Worm (Caenorhabditis elegans) whole organism, late embryonic: ENCODE data around the gene T19D2.3.

Experiments
- C08G9.2 ChIP-seq: sonication (generic microtip); optimal IDR thresholded peaks from 2 replicates; lab custom pipeline; 2016; ENCODE audit warnings: mild to moderate bottlenecking, missing genetic modification characterization, moderate library complexity, missing compliant biosample characterization
- C38D4.7 ChIP-seq: fragments of 200-800 bp; sonication (Bioruptor generic); optimal IDR thresholded peaks from 2 replicates; lab custom pipeline; 2018; ENCODE audit warnings: mild to moderate bottlenecking, missing genetic modification characterization, moderate library complexity, missing compliant biosample characterization
- F13H6.1 ChIP-seq: sonication (generic microtip); optimal IDR thresholded peaks from 2 replicates; lab custom pipeline; 2016; ENCODE audit warnings: missing genetic modification characterization, missing compliant biosample characterization
- K09A11.1 ChIP-seq: sonication (generic microtip); optimal IDR thresholded peaks from 2 replicates; lab custom pipeline; 2017; ENCODE audit warnings: antibody characterized with exemption, mild to moderate bottlenecking, missing genetic modification characterization, missing compliant biosample characterization; ENCODE audit not compliant: insufficient read depth
- T23F11.4 ChIP-seq: fragments of 200-800 bp; sonication (Bioruptor generic); optimal IDR thresholded peaks from 2 replicates; lab custom pipeline; 2018; ENCODE audit warnings: mild to moderate bottlenecking, missing genetic modification characterization, missing compliant biosample characterization
- ahr-1 ChIP-seq: sonication (generic microtip); optimal IDR thresholded peaks from 2 replicates; lab custom pipeline; 2016; ENCODE audit warnings: missing genetic modification characterization, missing compliant biosample characterization
- ceh-14 ChIP-seq: sonication (generic microtip); optimal IDR thresholded peaks from 2 replicates; lab custom pipeline; 2016; ENCODE audit warnings: missing genotype, missing genetic modification characterization, missing compliant biosample characterization
- ceh-19 ChIP-seq: fragments of 200-800 bp; sonication (Bioruptor generic); optimal IDR thresholded peaks from 2 replicates; lab custom pipeline; 2018; ENCODE audit warnings: mild to moderate bottlenecking, missing genetic modification characterization, missing compliant biosample characterization
- ceh-2 ChIP-seq: sonication (generic microtip); optimal IDR thresholded peaks from 2 replicates; lab custom pipeline; 2016; ENCODE audit warnings: missing genotype, missing genetic modification characterization, missing compliant biosample characterization
- ceh-22 ChIP-seq: sonication (generic microtip); optimal IDR thresholded peaks from 2 replicates; lab custom pipeline; 2017; ENCODE audit warnings: missing biosample characterization, missing genetic modification characterization
- ceh-30 ChIP-seq: fragments of 150-350 bp; optimal IDR thresholded peaks from 2 replicates; lab custom pipeline; 2014; ENCODE audit warnings: missing biosample characterization, missing genetic modification characterization
- ceh-31 ChIP-seq: sonication (generic microtip); optimal IDR thresholded peaks from 2 replicates; lab custom pipeline; 2016; ENCODE audit warnings: missing genetic modification characterization, missing compliant biosample characterization
- ceh-34 ChIP-seq: sonication (generic microtip); optimal IDR thresholded peaks from 2 replicates; lab custom pipeline; 2016; ENCODE audit warnings: mild to moderate bottlenecking, missing genetic modification characterization, missing compliant biosample characterization
- ceh-45 ChIP-seq: fragments of 200-800 bp; sonication (Bioruptor generic); IDR thresholded peaks from 2 replicates; pipeline ENCODE4 v1.3.6; 2022; ENCODE audit warnings: missing genetic modification reagents, missing genetic modification characterization, missing compliant biosample characterization
- ceh-6 ChIP-seq: fragments of 200-800 bp; sonication (Bioruptor generic); optimal IDR thresholded peaks from 2 replicates; lab custom pipeline; 2018; ENCODE audit warnings: mild to moderate bottlenecking, missing genetic modification characterization, missing compliant biosample characterization
- ceh-9 ChIP-seq: sonication (generic microtip); optimal IDR thresholded peaks from 2 replicates; lab custom pipeline; 2016; ENCODE audit warnings: mild to moderate bottlenecking, missing genetic modification characterization, inconsistent platforms, missing compliant biosample characterization
- che-1 ChIP-seq: sonication (generic microtip); optimal IDR thresholded peaks from 2 replicates; lab custom pipeline; 2016; ENCODE audit warnings: mild to moderate bottlenecking, missing genetic modification characterization, missing compliant biosample characterization
- elt-2 ChIP-seq: sonication (generic microtip); optimal IDR thresholded peaks from 2 replicates; lab custom pipeline; 2016; ENCODE audit warnings: missing genetic modification reagents, missing genetic modification characterization, missing compliant biosample characterization
- elt-4 ChIP-seq: sonication (generic microtip); optimal IDR thresholded peaks from 2 replicates; lab custom pipeline; 2016; ENCODE audit warnings: missing genetic modification characterization, missing compliant biosample characterization
- eyg-1 ChIP-seq: sonication (generic microtip); optimal IDR thresholded peaks from 2 replicates; lab custom pipeline; 2016; ENCODE audit warnings: missing genotype, missing genetic modification characterization, missing compliant biosample characterization
- fax-1 ChIP-seq: sonication (generic microtip); optimal IDR thresholded peaks from 2 replicates; lab custom pipeline; 2016; ENCODE audit warnings: missing genotype, missing genetic modification characterization, missing compliant biosample characterization
- fkh-10 ChIP-seq: fragments of 150-350 bp; optimal IDR thresholded peaks from 2 replicates; lab custom pipeline; 2014; ENCODE audit warnings: missing biosample characterization, missing genetic modification reagents, missing genetic modification characterization
- gmeb-2 ChIP-seq: sonication (generic microtip); optimal IDR thresholded peaks from 2 replicates; lab custom pipeline; 2016; ENCODE audit warnings: missing genetic modification characterization, inconsistent platforms, missing compliant biosample characterization
- hlh-30 ChIP-seq: sonication (generic microtip); optimal IDR thresholded peaks from 2 replicates; lab custom pipeline; 2017; ENCODE audit warnings: antibody characterized with exemption, missing genetic modification characterization, missing compliant biosample characterization; ENCODE audit not compliant: insufficient read depth
- hlh-6 ChIP-seq: sonication (generic microtip); optimal IDR thresholded peaks from 2 replicates; lab custom pipeline; 2016; ENCODE audit warnings: missing genotype, missing genetic modification characterization, missing compliant biosample characterization
- hlh-8 ChIP-seq: sonication (generic microtip); optimal IDR thresholded peaks from 2 replicates; lab custom pipeline; 2016; ENCODE audit warnings: missing genotype, missing genetic modification characterization, missing compliant biosample characterization
- lim-6 ChIP-seq: sonication (generic microtip); optimal IDR thresholded peaks from 2 replicates; lab custom pipeline; 2016; ENCODE audit warnings: missing genetic modification characterization, missing compliant biosample characterization
- lin-11 ChIP-seq: fragments of 200-800 bp; sonication (Bioruptor generic); optimal IDR thresholded peaks from 2 replicates; lab custom pipeline; 2018; ENCODE audit warnings: mild to moderate bottlenecking, missing genetic modification characterization, missing compliant biosample characterization
- madf-2 ChIP-seq: sonication (generic microtip); optimal IDR thresholded peaks from 2 replicates; lab custom pipeline; 2017; ENCODE audit warnings: missing genetic modification characterization, missing compliant biosample characterization
- nfya-1 ChIP-seq: sonication (generic microtip); optimal IDR thresholded peaks from 2 replicates; lab custom pipeline; 2017; ENCODE audit warnings: missing genetic modification characterization, mild to moderate bottlenecking, missing compliant biosample characterization, antibody characterized with exemption, moderate library complexity
- nhr-11 ChIP-seq: fragments of 150-350 bp; optimal IDR thresholded peaks from 2 replicates; lab custom pipeline; 2014; ENCODE audit warnings: missing biosample characterization, missing genetic modification characterization
- nhr-232 ChIP-seq: sonication (generic microtip); optimal IDR thresholded peaks from 2 replicates; lab custom pipeline; 2016; ENCODE audit warnings: missing genetic modification characterization, missing compliant biosample characterization
- npax-4 ChIP-seq: sonication (generic microtip); optimal IDR thresholded peaks from 2 replicates; lab custom pipeline; 2016; ENCODE audit warnings: missing genetic modification characterization, missing compliant biosample characterization
- pag-3 ChIP-seq: sonication (generic microtip); optimal IDR thresholded peaks from 2 replicates; lab custom pipeline; 2016; ENCODE audit warnings: missing compliant biosample characterization, missing genetic modification characterization, borderline replicate concordance
- pat-9 ChIP-seq: fragments of 200-800 bp; sonication (Bioruptor generic); optimal IDR thresholded peaks from 2 replicates; lab custom pipeline; 2018; ENCODE audit warnings: mild to moderate bottlenecking, missing genetic modification characterization, moderate library complexity, missing compliant biosample characterization
- pha-2 ChIP-seq: sonication (generic microtip); optimal IDR thresholded peaks from 2 replicates; lab custom pipeline; 2017; ENCODE audit warnings: mild to moderate bottlenecking, missing genetic modification characterization, missing compliant biosample characterization
- pqm-1 ChIP-seq: sonication (generic microtip); optimal IDR thresholded peaks from 2 replicates; lab custom pipeline; 2016; ENCODE audit warnings: missing genetic modification characterization, missing compliant biosample characterization
- pros-1 ChIP-seq: fragments of 150-350 bp; optimal IDR thresholded peaks from 2 replicates; lab custom pipeline; 2014; ENCODE audit warnings: missing biosample characterization, missing genetic modification reagents, missing genetic modification characterization
- ref-2 ChIP-seq: sonication (generic microtip); optimal IDR thresholded peaks from 2 replicates; lab custom pipeline; 2016; ENCODE audit warnings: missing genetic modification characterization, missing compliant biosample characterization
- rnt-1 ChIP-seq: sonication (generic microtip); optimal IDR thresholded peaks from 2 replicates; lab custom pipeline; 2016; ENCODE audit warnings: missing genetic modification characterization, missing compliant biosample characterization
- sox-4 ChIP-seq: sonication (generic microtip); optimal IDR thresholded peaks from 2 replicates; lab custom pipeline; 2017; ENCODE audit warnings: mild to moderate bottlenecking, missing genetic modification characterization, inconsistent platforms, missing compliant biosample characterization
- tbx-2 ChIP-seq: sonication (generic microtip); optimal IDR thresholded peaks from 2 replicates; lab custom pipeline; 2016; ENCODE audit warnings: missing genetic modification characterization, missing compliant biosample characterization
- unc-3 ChIP-seq, 2 experiments: fragments of 200-800 bp in 1 of 2; sonication (Bioruptor generic) in 1 of 2; sonication (generic microtip) in 1 of 2; conservative IDR thresholded peaks in 1 of 2; optimal IDR thresholded peaks in 1 of 2; 2 replicates each; pipeline versions ENCODE4 v1.3.6 to Lab custom; 2016 to 2022; ENCODE audit warnings: missing compliant biosample characterization in 2 of 2, missing genetic modification characterization in 2 of 2, missing genetic modification reagents in 1 of 2
- unc-42 ChIP-seq: sonication (generic microtip); optimal IDR thresholded peaks from 2 replicates; lab custom pipeline; 2016; ENCODE audit warnings: missing genotype, missing genetic modification characterization, missing compliant biosample characterization
- unc-55 ChIP-seq: sonication (generic microtip); optimal IDR thresholded peaks from 2 replicates; lab custom pipeline; 2017; ENCODE audit warnings: missing biosample characterization, missing genetic modification reagents, missing genetic modification characterization
- ztf-16 ChIP-seq: sonication (generic microtip); optimal IDR thresholded peaks from 2 replicates; lab custom pipeline; 2017; ENCODE audit warnings: missing genetic modification characterization, missing compliant biosample characterization

Gene T19D2.3

DNA sequence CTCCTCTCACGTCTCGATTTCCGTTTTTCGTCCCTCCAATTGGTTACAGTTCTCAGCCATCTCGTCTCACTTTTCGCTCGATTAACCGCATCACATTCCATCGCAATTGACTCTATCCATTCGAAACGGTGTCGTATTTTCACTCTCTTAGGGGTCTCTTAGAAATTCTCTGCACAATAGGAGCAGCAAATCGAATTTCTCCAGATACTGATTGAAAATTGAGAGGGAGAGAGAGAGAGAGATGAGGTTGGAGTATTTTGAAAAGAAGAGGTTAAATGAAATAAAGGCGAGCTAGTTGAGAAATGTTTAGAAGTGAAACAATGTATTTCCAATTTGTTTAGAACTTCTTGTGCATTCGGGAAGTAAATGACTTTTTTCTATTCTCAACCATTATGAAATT lies 37.7 kb upstream of the T19D2.3 start:
- TF ChIP-seq sox-4 (tag; lab: Kevin White, UChicago) (no peak), unc-42 (tag; lab: Kevin White, UChicago) (peak; percentile 93)

DNA sequence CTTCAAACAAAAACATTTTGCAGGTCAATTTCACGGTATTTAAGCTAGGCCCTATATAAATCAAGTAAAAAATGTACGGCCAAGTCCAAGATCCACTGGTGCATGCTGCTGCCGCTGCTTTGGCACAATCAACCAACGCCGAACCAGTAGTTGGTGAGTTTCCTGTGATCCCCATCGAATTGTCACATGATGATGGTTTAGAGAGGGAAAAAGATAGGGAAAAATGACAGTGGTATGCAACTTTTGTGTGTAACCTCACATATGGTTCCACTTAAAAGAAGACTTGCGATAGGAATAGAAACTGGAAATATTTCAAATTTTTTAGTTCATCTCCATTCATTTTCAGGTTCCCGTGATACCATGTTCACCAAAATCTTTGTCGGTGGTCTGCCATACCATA lies 34.5 kb upstream of the T19D2.3 start, which contains the start of gene sup-12:
sup-12 (plus strand) TSS at position 17 of the 400 bp plus-strand sequence.
- peak; percentile 10 for TF ChIP-seq hlh-30 (tag; lab: Kevin White, UChicago)
- TF ChIP-seq pros-1 (tag; lab: Kevin White, UChicago): no peak

DNA sequence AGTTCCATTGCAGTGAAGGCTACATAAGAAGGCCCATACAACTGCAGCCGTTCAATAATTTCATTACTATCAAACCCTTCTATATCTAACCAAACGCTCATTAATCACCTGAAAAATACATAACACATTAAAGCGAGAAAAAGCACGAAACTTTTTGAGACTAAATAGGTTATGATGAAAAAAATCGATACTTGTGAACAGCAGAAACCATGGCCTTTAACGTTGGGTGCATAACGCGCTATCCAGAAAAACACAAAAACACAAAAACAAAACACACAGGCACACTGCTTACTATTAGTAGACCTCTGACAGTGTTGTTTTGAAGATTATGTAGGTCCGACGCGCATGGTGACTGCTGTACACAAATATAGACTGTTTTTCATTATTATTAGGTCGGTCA lies 27.8 kb upstream of the T19D2.3 start, which contains the start of gene T22B2.5:
T22B2.5 (minus strand) TSS at position 101 of the 400 bp plus-strand sequence.
- no peak for TF ChIP-seq T23F11.4 (GFP tag; lab: Kevin White, UChicago)

DNA sequence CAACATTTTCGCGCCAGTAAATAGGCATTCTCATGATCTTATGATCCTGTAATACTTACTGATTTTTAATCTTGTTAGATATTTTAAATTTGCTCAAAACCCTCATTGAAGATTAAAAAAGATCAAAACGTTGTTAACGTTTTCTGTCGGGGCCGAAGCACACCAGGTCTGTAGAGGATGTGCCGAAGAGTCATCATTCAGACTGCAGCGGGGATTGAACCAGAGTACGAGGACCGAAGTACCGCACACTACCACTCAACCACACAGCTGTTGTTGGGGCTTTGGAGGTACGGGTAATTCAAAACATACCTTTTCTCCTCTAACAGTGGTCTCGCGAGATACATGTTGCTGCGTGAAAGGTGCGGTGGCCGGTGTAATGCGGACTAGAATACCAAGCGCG lies 24.8 kb upstream of the T19D2.3 start:
- peak; percentile 1 for TF ChIP-seq ceh-31 (tag; lab: Kevin White, UChicago)
- no peak for TF ChIP-seq ceh-19 (GFP tag; lab: Kevin White, UChicago)
- peak; percentile 38 for TF ChIP-seq gmeb-2 (tag; lab: Kevin White, UChicago)
- TF ChIP-seq hlh-8 (tag; lab: Kevin White, UChicago): peak; percentile 14
- TF ChIP-seq C08G9.2: no peak
- TF ChIP-seq ceh-6 (GFP tag; lab: Kevin White, UChicago): peak; percentile 74
- TF ChIP-seq nfya-1 (tag; lab: Kevin White, UChicago): peak; percentile 11
- peak; percentile 43 for TF ChIP-seq madf-2 (tag; lab: Kevin White, UChicago)
- TF ChIP-seq rnt-1 (tag; lab: Kevin White, UChicago): peak; percentile 38
- no peak for TF ChIP-seq lin-11
- TF ChIP-seq hlh-6: peak; percentile 53
- peak; percentile 32 for TF ChIP-seq C38D4.7 (GFP tag; lab: Kevin White, UChicago)
- TF ChIP-seq npax-4 (tag; lab: Kevin White, UChicago): no peak
- no peak for TF ChIP-seq ceh-9 (tag; lab: Kevin White, UChicago)
- no peak for TF ChIP-seq ceh-22 (tag; lab: Kevin White, UChicago)
- TF ChIP-seq elt-2 (tag; lab: Kevin White, UChicago): peak; percentile 41
- no peak for TF ChIP-seq ahr-1 (tag; lab: Kevin White, UChicago)
- no peak for TF ChIP-seq elt-4 (tag; lab: Kevin White, UChicago)
- no peak for TF ChIP-seq ceh-2
- no peak for TF ChIP-seq lim-6 (tag; lab: Kevin White, UChicago)
- TF ChIP-seq F13H6.1 (tag; lab: Kevin White, UChicago): no peak
- TF ChIP-seq fkh-10 (GFP tag; lab: Kevin White, UChicago): no peak
- TF ChIP-seq ceh-34 (tag; lab: Kevin White, UChicago): peak; percentile 15
- TF ChIP-seq pqm-1 (tag; lab: Kevin White, UChicago): no peak
- no peak for TF ChIP-seq ceh-45 (GFP tag; lab: Robert Waterston, UW)
- no peak for TF ChIP-seq ceh-14 (tag; lab: Kevin White, UChicago)
- TF ChIP-seq unc-3 (GFP tag; conservative IDR thresholded peaks at IDR 0.05; lab: Robert Waterston, UW): no peak
- no peak for TF ChIP-seq unc-3 (tag; optimal IDR thresholded peaks at IDR 0.05; lab: Kevin White, UChicago)
- TF ChIP-seq pat-9 (tag; lab: Kevin White, UChicago): peak; percentile 53
- no peak for TF ChIP-seq pag-3 (tag; lab: Kevin White, UChicago)
- TF ChIP-seq fax-1 (tag; lab: Kevin White, UChicago): peak; percentile 50
- peak; percentile 38 for TF ChIP-seq nhr-232 (tag; lab: Kevin White, UChicago)
- peak; percentile 29 for TF ChIP-seq K09A11.1 (tag; lab: Kevin White, UChicago)
- peak; percentile 30 for TF ChIP-seq ref-2
- peak; percentile 0 for TF ChIP-seq sox-4 (tag; lab: Kevin White, UChicago)
- TF ChIP-seq nhr-11: no peak
- no peak for TF ChIP-seq hlh-30 (tag; lab: Kevin White, UChicago)
- TF ChIP-seq ztf-16 (tag; lab: Kevin White, UChicago): no peak
- peak; percentile 58 for TF ChIP-seq che-1 (tag; lab: Kevin White, UChicago)
- TF ChIP-seq ceh-30 (tag; lab: Kevin White, UChicago): no peak
- peak; percentile 11 for TF ChIP-seq tbx-2 (tag; lab: Kevin White, UChicago)
- no peak for TF ChIP-seq unc-55 (GFP tag; lab: Kevin White, UChicago)
- TF ChIP-seq pha-2 (tag; lab: Kevin White, UChicago): no peak
- TF ChIP-seq eyg-1: peak; percentile 40
